Worm (Caenorhabditis elegans): ENCODE data around the gene Y38H6C.20.

Y38H6C.20 gene

DNA sequence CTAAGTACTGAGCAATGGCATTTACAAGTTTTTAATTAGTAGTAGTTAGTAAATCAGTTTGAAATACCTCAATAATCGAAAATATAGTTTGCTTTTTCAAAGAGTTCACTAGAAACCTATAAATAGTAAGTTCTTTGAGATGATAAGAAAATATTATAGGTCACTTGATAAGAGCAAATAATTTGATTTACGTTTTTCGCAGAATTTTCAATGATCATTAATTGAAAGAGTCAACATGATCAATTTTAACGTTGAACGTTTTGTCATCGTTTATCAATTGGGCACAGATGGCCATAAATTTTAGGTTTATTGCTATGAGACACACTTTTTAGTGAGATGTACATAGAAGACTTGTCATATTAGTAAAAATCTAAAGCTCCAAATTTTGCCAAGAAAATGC, 5.3 kb downstream of the Y38H6C.20 start:
- TF ChIP-seq him-1 (tag; optimal IDR thresholded peaks at IDR 0.05) (no peak), F49E8.2 (tag; optimal IDR thresholded peaks at IDR 0.05; ENCODE audit: insufficient read depth) (no peak), nhr-120 (GFP tag; IDR thresholded peaks at IDR 0.05) (no peak), attf-6 (GFP tag; IDR thresholded peaks at IDR 0.05) (no peak), nhr-27 (tag; optimal IDR thresholded peaks at IDR 0.05) (no peak)

- no peak for TF ChIP-seq nhr-80 (tag; optimal IDR thresholded peaks at IDR 0.05)
- no peak for TF ChIP-seq mxl-1 (tag; optimal IDR thresholded peaks at IDR 0.05)
- TF ChIP-seq F52B5.7 (tag; optimal IDR thresholded peaks at IDR 0.05): no peak
- no peak for TF ChIP-seq lsl-1 (GFP tag; optimal IDR thresholded peaks at IDR 0.05)
- TF ChIP-seq hmg-1.2 (GFP tag; IDR thresholded peaks at IDR 0.05): peak; percentile 72
- TF ChIP-seq B0035.1 (tag; optimal IDR thresholded peaks at IDR 0.05): no peak
Observed at ce11 chrV:20544610-20545009, 6.4 kb downstream of the Y38H6C.20 start.

DNA sequence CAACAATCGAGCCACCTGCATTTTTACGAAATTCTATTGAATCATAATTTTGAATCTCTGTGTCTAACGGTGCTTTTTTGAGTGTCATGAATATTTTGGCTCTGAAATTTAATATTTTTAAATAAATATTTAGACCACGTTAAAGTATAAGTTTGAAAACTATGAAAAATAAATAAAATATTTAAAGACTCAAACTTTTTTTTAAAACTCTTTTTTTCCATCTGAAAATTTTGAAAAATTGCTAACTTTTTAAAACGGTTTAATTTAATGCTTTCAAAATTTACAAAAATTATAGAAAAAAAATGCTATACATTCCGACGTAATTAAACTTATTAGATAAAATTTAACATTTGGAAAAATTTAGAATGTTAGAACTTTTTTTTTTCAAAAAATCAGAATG, 6.9 kb downstream of the Y38H6C.20 start, which contains the start of gene slc-36.3:
TSS of gene slc-36.3 (minus strand) at position 101 of the 400 bp plus-strand sequence.
- TF ChIP-seq efl-1 (GFP tag; optimal IDR thresholded peaks at IDR 0.05): no peak
- TF ChIP-seq T07F8.4 (tag; optimal IDR thresholded peaks at IDR 0.05): no peak
- TF ChIP-seq ccch-3 (GFP tag; optimal IDR thresholded peaks at IDR 0.05): no peak
- TF ChIP-seq F37B4.10 (GFP tag; IDR thresholded peaks at IDR 0.05): no peak
- no peak for TF ChIP-seq hsf-1 (GFP tag; IDR thresholded peaks at IDR 0.05)
- no peak for TF ChIP-seq unc-130 (GFP tag; optimal IDR thresholded peaks at IDR 0.05)
- no peak for TF ChIP-seq chd-7 (tag; optimal IDR thresholded peaks at IDR 0.05)
- TF ChIP-seq Y79H2A.3 (GFP tag; conservative IDR thresholded peaks at IDR 0.05): no peak
- TF ChIP-seq egrh-3 (GFP tag; IDR thresholded peaks at IDR 0.05): no peak
- no peak for TF ChIP-seq lin-40 (tag; optimal IDR thresholded peaks at IDR 0.05)

- TF ChIP-seq hmg-1.2 (GFP tag; IDR thresholded peaks at IDR 0.05) (peak; percentile 85), Y53F4B.3 (GFP tag; IDR thresholded peaks at IDR 0.05) (no peak)
Observed at ce11 chrV:20539055-20539454, 11.9 kb downstream of the Y38H6C.20 start, which contains the start of gene Y38H6C.16. Gene Y38H6C.16 (minus strand): TSS chrV:20539347.

ce11 chrV:20536208-20536607, 14.8 kb downstream of the Y38H6C.20 start, which contains the start of gene Y38H6C.15:
Gene Y38H6C.15 (minus strand): TSS chrV:20536308.
- no peak for TF ChIP-seq lin-26 (GFP tag; IDR thresholded peaks at IDR 0.05)

DNA sequence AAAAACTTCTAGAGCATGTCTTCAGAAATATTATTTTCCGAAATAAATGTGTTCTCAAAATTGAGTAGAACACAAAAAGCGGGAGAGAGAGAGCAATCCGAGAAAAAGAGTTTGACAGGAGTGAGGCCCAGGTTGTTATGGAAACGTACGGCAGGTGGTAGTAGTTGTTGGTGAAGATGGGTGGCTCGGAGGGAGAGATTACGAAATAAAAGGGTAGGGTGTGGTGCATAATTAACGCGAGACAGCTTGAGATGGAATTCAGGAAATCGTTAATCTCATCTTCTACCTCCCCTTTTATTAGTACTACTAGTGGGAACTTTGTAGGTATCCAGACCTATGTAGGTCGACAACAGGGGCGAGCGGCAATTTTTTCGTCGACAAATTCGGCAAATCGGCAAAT, 16.9 kb downstream of the Y38H6C.20 start, which contains the start of gene famh-161:
TSS of gene famh-161 (minus strand) at position 101 of the 400 bp plus-strand sequence.
- TF ChIP-seq mel-28 (tag; optimal IDR thresholded peaks at IDR 0.05; ENCODE audit: borderline replicate concordance) (no peak), snpc-4 (GFP tag; optimal IDR thresholded peaks at IDR 0.05) (no peak), snpc-4 (tag; optimal IDR thresholded peaks at IDR 0.05) (no peak), hmg-1.2 (GFP tag; IDR thresholded peaks at IDR 0.05) (no peak), nfyb-1 (GFP tag; IDR thresholded peaks at IDR 0.05) (no peak), pbrm-1 (GFP tag; IDR thresholded peaks at IDR 0.05) (no peak), dox-1 (GFP tag; IDR thresholded peaks at IDR 0.05) (no peak), F23B12.7 (tag; optimal IDR thresholded peaks at IDR 0.05; ENCODE audit: insufficient read depth) (no peak), lin-54 (GFP tag; optimal IDR thresholded peaks at IDR 0.05) (no peak), ztf-22 (GFP tag; optimal IDR thresholded peaks at IDR 0.05) (no peak), hsf-1 (GFP tag; IDR thresholded peaks at IDR 0.05) (no peak), mes-4 (tag; optimal IDR thresholded peaks at IDR 0.05) (no peak), aptf-3 (GFP tag; IDR thresholded peaks at IDR 0.05) (no peak), dpff-1 (tag; optimal IDR thresholded peaks at IDR 0.05) (no peak), nhr-80 (tag; optimal IDR thresholded peaks at IDR 0.05) (no peak), attf-6 (GFP tag; IDR thresholded peaks at IDR 0.05) (no peak), C17E4.6 (GFP tag; IDR thresholded peaks at IDR 0.05) (no peak), pha-4 (tag; optimal IDR thresholded peaks at IDR 0.05) (no peak)

Data from whole organism, young adult.